Worm (Caenorhabditis elegans) whole organism, L4/young adult: ENCODE measurements around the gene sre-15.

Source experiments
- W03F9.2 ChIP-seq: fragments of 150-350 bp; optimal IDR thresholded peaks from 2 replicates; lab custom pipeline; 2014; ENCODE audit warnings: missing biosample characterization, missing genetic modification characterization
- dao-5 ChIP-seq: sonication (generic microtip); optimal IDR thresholded peaks from 2 replicates; lab custom pipeline; 2016; ENCODE audit warnings: missing genotype, missing genetic modification characterization, moderate library complexity, missing compliant biosample characterization
- him-1 ChIP-seq: sonication (generic microtip); optimal IDR thresholded peaks from 2 replicates; lab custom pipeline; 2016; ENCODE audit warnings: missing genotype, missing genetic modification reagents, missing genetic modification characterization, missing compliant biosample characterization

The sre-15 gene

DNA sequence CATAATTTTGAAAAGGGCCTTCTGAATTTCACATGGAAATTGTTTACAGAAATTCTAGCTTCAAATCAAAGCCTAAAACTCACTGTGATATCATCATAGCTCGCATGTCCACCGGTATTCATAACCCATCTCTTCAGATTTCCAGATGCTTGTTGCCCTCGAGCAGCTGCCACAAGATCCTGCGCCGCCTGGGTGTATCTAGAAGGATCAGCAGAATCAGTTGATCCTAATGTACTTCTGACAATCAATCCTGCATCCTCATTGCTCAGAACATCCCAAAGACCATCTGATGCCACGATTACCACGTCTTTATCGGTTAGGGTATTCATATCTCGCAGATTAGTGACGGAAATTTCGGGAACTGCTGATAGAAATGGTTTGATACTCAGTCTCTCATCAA, 21.3 kb upstream of the sre-15 start:
- TF ChIP-seq W03F9.2 (tag; lab: Kevin White, UChicago) (no peak), him-1 (tag; lab: Kevin White, UChicago) (no peak), dao-5 (tag; lab: Kevin White, UChicago) (no peak)

DNA sequence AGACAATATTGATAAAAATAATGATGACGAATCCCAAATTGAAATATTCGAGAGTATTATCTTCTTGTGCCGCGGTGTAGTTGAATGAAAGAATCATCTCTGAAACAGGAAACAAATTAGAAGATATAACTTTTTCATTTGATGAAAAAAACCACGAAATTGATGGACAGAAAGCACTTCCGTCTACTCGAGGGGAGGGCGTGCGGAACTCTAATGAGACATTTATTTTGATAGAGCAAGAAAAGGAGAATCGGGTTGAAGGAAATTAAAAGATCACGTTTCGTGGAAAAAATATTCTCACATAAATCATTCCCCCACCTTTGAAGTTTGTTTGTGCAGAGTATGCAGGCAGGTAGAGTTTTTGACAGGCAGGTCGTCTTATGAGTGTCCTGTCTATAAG, 16.7 kb upstream of the sre-15 start, which contains the start of gene sre-14:
sre-14 (minus strand) TSS at position 101 of the 400 bp plus-strand sequence.
- TF ChIP-seq W03F9.2 (tag; lab: Kevin White, UChicago): no peak
- no peak for TF ChIP-seq dao-5 (tag; lab: Kevin White, UChicago)
- no peak for TF ChIP-seq him-1 (tag; lab: Kevin White, UChicago)

DNA sequence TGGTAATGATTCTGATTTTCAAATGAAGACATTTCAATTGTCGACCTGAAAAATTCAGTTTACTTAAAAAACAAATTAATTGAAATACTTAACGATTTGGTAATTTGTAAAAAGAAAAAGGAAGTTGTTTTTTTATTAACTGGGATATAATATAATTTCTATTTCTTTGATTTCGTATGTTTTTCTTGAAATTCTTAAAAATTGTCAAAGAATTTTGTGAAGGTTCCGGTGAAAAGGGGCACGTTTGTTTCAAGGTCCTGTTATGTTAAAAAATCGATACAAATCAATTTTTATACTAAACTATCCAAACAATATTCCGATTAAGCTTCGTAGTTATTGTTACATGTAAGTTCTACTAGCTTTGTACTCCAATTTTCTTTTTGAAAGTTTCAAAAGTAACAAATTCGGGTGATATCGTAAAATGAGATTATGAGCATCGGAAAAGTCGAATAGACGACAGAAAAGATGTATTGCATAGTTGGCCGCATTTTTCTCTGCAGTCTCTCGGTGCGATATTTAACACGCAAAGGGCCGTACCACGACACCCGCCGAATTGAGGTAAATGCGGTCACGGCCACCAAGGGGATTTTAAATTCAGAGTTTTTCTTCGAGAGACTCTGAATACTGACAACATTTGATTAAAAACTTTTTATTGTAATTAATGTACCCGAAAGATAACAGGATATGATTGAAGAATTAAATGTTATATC, 14.7 kb upstream of the sre-15 start, which contains the start of gene Y39C12A.9:
Y39C12A.9 (minus strand) TSS at position 51 of the 710 bp plus-strand sequence.
- TF ChIP-seq dao-5 (tag; lab: Kevin White, UChicago): no peak
- TF ChIP-seq him-1 (tag; lab: Kevin White, UChicago): no peak
- TF ChIP-seq W03F9.2 (tag; lab: Kevin White, UChicago): no peak

DNA sequence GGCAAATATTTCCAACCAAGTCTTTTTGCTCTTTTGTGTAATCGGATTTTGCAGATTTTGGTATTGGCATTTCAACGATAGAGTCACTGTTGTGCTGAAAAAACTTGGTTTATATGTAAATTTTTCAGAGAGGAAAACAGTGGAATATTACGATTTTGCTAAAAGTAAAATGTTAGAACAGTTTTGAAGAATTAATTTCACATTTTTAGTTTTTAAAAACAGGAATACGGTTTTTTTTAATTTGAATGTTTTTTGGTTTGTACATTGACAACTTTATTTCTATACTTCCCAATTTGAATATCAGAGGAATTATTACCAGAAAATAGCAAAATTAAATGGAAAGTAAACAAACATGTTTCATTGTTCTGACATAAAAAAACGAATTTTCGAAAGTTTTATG, 8.0 kb upstream of the sre-15 start, which contains the start of gene dnj-26:
dnj-26 (minus strand) TSS at position 101 of the 400 bp plus-strand sequence.
- TF ChIP-seq W03F9.2 (tag; lab: Kevin White, UChicago): no peak
- no peak for TF ChIP-seq him-1 (tag; lab: Kevin White, UChicago)
- TF ChIP-seq dao-5 (tag; lab: Kevin White, UChicago): no peak

DNA sequence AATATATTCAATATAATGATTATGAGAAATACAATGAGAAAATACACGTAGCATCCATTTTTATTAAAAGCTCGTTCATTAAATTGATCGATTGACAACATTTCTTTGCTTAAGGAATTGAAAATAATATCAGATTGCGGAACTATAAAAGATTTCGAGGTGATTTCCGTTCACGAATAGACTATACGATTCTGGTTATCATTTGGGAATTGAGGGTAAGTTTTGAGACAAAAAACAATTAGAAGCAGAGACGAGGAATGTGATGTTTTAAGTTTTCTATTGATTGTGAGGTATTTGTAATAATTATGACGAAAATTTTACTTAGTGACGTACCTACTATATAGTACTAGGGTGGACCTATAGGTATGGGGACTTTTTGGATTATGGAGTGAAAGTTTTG, 5.8 kb downstream of the sre-15 start, which contains the start of gene sre-19:
sre-19 (minus strand) TSS at position 101 of the 400 bp plus-strand sequence.
- TF ChIP-seq him-1 (tag; lab: Kevin White, UChicago) (no peak), W03F9.2 (tag; lab: Kevin White, UChicago) (no peak), dao-5 (tag; lab: Kevin White, UChicago) (no peak)

DNA sequence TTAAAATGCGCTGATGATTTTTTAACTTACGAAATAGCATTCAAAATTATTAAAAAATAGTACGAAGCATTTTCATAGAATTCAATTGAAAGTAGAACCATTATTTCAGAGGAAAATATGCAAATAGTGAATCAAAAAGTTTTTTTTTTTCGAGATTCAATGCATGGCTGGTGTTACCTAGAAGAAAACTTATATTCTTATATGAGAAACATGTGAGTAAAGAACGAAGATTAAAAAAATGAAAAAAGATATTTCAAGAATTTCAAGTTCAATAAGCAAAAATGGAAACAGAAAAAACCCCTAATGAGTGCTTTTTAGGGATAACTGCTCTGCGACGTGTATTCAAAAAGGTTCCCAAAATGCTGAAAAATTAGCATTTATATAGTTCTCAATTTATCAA, 8.6 kb downstream of the sre-15 start, which contains the start of gene sre-16:
sre-16 (minus strand) TSS at position 101 of the 400 bp plus-strand sequence.
- TF ChIP-seq W03F9.2 (tag; lab: Kevin White, UChicago) (no peak), dao-5 (tag; lab: Kevin White, UChicago) (no peak), him-1 (tag; lab: Kevin White, UChicago) (no peak)

DNA sequence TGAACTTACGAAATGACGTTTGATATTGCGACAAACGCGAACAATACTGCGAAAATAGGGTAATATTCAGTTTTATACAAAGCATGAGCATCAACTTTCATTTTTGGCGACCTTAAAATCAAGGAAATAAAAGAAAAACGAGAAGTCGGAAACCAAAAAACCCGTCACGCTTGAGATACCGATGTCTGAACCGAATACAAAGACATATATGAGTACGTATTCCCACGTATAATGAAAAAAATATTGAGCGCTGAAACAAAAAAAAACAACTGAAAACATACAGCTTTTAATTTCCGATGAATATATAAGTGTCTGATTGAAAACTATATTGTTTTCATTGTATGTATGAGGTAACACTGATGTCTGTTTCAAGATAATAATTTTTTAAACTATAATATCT, 14.9 kb downstream of the sre-15 start, which contains the start of gene sre-18:
sre-18 (minus strand) TSS at position 101 of the 400 bp plus-strand sequence.
- TF ChIP-seq him-1 (tag; lab: Kevin White, UChicago) (no peak), dao-5 (tag; lab: Kevin White, UChicago) (no peak)

DNA sequence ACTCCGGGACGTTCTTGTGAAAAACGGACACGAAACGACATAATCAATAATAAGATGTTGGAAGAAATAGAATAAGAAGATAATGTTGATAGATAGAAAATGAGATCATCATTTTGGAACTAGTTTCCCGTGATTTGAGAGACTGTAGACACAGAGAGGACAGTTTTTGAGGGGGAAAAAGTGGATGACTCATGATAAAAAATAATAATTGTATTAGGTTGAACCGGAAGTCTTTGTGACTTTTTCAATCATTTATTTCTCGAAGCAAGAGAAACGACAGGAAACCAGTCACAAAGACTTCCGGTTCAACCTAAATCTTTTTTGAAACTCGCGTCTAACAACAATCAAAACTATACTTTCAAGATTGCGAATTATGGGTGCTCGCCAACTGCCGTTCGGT, 17.6 kb downstream of the sre-15 start, which contains the start of gene mlt-3:
mlt-3 (minus strand) TSS at position 101 of the 400 bp plus-strand sequence.
- no peak for TF ChIP-seq W03F9.2 (tag; lab: Kevin White, UChicago)
- no peak for TF ChIP-seq him-1 (tag; lab: Kevin White, UChicago)
- TF ChIP-seq dao-5 (tag; lab: Kevin White, UChicago): no peak

DNA sequence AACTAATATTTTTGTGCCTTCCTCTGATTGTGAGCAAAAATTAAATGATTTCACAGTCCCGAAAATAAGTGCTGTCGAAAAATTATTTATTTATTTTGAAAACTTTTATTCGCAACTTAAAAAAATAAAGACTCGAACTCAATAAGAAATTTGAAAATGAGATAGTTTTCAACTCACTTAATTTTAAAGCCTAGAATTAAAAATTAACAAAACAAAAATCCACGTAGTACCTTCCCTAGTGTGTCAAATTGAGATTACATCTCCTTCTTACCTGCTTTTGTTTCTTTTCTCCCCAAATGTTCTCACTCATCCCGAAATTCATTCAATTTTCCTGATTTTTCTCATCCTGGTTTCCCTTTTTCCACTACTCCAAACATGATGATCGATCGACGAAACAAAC, 25.3 kb downstream of the sre-15 start, which contains the start of gene F35G2.5:
F35G2.5 (plus strand) TSS at position 301 of the 400 bp plus-strand sequence.
- TF ChIP-seq W03F9.2 (tag; lab: Kevin White, UChicago): no peak

DNA sequence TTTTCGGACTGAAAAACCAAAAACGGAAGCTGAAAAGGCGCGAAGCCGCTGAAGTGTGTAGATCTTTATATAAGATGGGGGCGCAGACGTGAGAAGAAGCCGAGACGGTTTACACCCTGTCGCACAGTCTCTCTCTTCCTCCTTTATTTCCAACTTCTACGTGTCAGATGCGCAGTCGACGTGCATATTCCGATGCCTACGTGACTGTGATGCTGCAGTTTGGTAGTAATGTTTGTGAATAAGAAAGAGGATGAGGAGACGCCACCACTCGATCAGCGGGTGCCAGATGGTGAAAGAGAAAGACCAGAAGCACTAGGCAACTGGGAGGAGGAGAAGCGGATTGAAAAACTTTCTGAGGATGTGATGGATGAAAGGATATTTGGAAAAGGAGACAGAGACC, 26.4 kb downstream of the sre-15 start:
- TF ChIP-seq him-1 (tag; lab: Kevin White, UChicago) (no peak), dao-5 (tag; lab: Kevin White, UChicago) (no peak), W03F9.2 (tag; lab: Kevin White, UChicago) (no peak)

DNA sequence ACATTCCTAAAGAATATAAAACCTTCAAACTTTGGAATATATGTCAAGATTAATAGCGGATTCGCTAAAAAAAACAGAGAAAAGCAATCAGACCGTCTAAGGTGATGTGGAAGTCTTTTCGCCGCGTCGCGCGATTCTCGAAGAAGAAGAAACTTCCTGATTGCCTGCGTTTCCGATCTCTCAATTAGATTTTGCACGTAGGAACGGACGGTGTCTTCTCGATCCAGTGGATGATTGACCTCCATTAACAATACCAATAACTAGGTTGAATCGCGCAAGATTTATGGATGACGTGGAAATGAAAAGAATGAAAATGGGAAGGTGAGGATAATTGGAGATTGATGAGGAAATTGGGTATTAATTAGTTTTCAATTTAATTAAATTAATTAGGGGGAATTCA, 27.5 kb downstream of the sre-15 start:
- TF ChIP-seq W03F9.2 (tag; lab: Kevin White, UChicago) (no peak), dao-5 (tag; lab: Kevin White, UChicago) (no peak), him-1 (tag; lab: Kevin White, UChicago) (no peak)

DNA sequence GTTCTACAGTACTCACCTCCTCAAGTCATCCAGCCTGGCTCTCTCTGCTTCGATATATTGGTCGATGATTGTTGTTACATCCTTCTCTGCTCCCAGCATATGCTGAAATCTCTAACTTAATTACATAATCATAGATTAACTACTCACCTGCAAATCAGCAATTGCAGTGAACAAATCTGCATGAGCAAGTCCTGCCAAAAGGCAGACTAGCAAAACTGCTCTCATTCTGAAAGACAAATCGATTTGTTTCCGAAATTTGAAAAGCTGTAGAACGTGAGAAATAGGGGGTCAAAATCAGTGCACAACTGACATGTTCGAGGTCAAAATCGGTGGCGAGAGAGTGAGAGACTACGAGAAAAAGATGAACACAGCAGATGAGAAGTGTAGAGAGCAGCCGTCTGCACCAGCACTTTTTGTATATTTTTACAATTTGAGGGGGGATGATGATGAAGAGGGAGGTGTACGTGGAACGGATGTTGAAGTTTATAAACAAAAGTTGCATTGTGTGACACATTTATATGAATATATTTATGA, 28.8 kb downstream of the sre-15 start, which contains the start of gene phy-2:
phy-2 (minus strand) TSS at position 226 of the 534 bp plus-strand sequence.
- TF ChIP-seq dao-5 (tag; lab: Kevin White, UChicago) (no peak), W03F9.2 (tag; lab: Kevin White, UChicago) (no peak), him-1 (tag; lab: Kevin White, UChicago) (no peak)

DNA sequence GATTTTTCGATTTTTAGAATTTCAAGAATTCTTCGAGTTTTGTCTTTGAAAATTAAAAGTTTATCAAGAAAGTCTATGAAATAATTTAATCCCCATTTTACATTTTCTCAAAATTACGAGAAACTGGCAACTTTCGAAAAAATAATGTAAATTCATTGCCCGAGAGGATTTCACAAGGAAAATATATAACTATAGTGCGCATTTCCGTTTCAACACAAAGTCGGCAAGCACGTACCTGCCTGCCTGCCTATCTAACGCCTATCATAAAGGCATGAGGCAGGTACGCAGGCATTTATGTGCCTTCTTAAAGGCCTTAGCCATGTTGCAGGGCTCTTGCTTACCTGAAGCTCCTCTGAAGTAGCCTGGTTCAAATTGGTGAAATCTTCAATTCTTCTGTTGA, 31.8 kb downstream of the sre-15 start:
- TF ChIP-seq him-1 (tag; lab: Kevin White, UChicago) (no peak), W03F9.2 (tag; lab: Kevin White, UChicago) (no peak)
